Fruit fly (Drosophila melanogaster) whole organism, pupa: Measurements from ENCODE around the gene Srp54k.

Experiments
- CG10348 ChIP-seq: fragments of 200-800 bp; sonication (Bioruptor generic); IDR thresholded peaks from 2 replicates; pipeline ENCODE4 v1.3.6; 2022; ENCODE audit warnings: missing biosample characterization, missing genetic modification characterization
- CG12605 ChIP-seq: fragments of 200-800 bp; sonication (Bioruptor generic); IDR thresholded peaks from 2 replicates; pipeline ENCODE4 v1.3.6; 2022; ENCODE audit warnings: missing biosample characterization, missing genetic modification characterization
- CG13204 ChIP-seq: fragments of 200-800 bp; sonication (Bioruptor generic); optimal IDR thresholded peaks from 2 replicates; lab custom pipeline; 2018; ENCODE audit warnings: missing biosample characterization, mild to moderate bottlenecking, missing genetic modification characterization, moderate library complexity
- CG14655 ChIP-seq: fragments of 200-800 bp; sonication (Bioruptor generic); optimal IDR thresholded peaks from 3 replicates; lab custom pipeline; 2017; ENCODE audit warnings: mild to moderate bottlenecking, missing biosample characterization, missing genetic modification reagents, missing genetic modification characterization
- CG15710 ChIP-seq: fragments of 200-800 bp; sonication (Bioruptor generic); optimal IDR thresholded peaks from 2 replicates; lab custom pipeline; 2018; ENCODE audit warnings: missing biosample characterization, mild to moderate bottlenecking, missing genetic modification characterization, moderate library complexity
- CG17806 ChIP-seq: fragments of 200-800 bp; sonication (Bioruptor generic); optimal IDR thresholded peaks from 2 replicates; lab custom pipeline; 2018; ENCODE audit warnings: missing biosample characterization, mild to moderate bottlenecking, missing genetic modification characterization, moderate library complexity
- CG32121 ChIP-seq: fragments of 200-800 bp; sonication (Bioruptor generic); IDR thresholded peaks from 2 replicates; pipeline ENCODE4 v1.3.6; 2022; ENCODE audit warnings: missing biosample characterization, missing genetic modification characterization
- CG34367 ChIP-seq: fragments of 200-800 bp; sonication (Bioruptor generic); optimal IDR thresholded peaks from 2 replicates; lab custom pipeline; 2018; ENCODE audit warnings: missing biosample characterization, mild to moderate bottlenecking, missing genetic modification characterization
- CG4496 ChIP-seq: fragments of 200-800 bp; sonication (Bioruptor generic); IDR thresholded peaks from 3 replicates; pipeline ENCODE4 v1.3.6; 2022; ENCODE audit warnings: missing biosample characterization, missing genetic modification characterization
- CG8159 ChIP-seq: fragments of 200-800 bp; sonication (Bioruptor generic); optimal IDR thresholded peaks from 3 replicates; lab custom pipeline; 2018; ENCODE audit warnings: missing biosample characterization, mild to moderate bottlenecking, missing genetic modification characterization, moderate library complexity
- CG8301 ChIP-seq: fragments of 200-800 bp; sonication (Bioruptor generic); optimal IDR thresholded peaks from 2 replicates; lab custom pipeline; 2018; ENCODE audit warnings: missing biosample characterization, mild to moderate bottlenecking, missing genetic modification characterization
- CG9948 ChIP-seq: fragments of 200-800 bp; sonication (Bioruptor generic); optimal IDR thresholded peaks from 2 replicates; lab custom pipeline; 2018; ENCODE audit warnings: missing biosample characterization, mild to moderate bottlenecking, missing genetic modification characterization, moderate library complexity
- D1 ChIP-seq: fragments of 200-800 bp; sonication (Bioruptor generic); optimal IDR thresholded peaks from 2 replicates; lab custom pipeline; 2018; ENCODE audit warnings: missing biosample characterization, mild to moderate bottlenecking, missing genetic modification characterization, moderate library complexity
- EcR ChIP-seq: fragments of 200-800 bp; sonication (Bioruptor generic); optimal IDR thresholded peaks from 3 replicates; lab custom pipeline; 2019; ENCODE audit warnings: missing biosample characterization, missing genetic modification characterization, mild to moderate bottlenecking, moderate library complexity, missing genetic modification reagents
- Ets98B ChIP-seq: fragments of 200-800 bp; sonication (Bioruptor generic); IDR thresholded peaks from 2 replicates; pipeline ENCODE4 v1.3.6; 2022; ENCODE audit warnings: missing biosample characterization, missing genetic modification characterization
- Pif1A ChIP-seq: fragments of 200-800 bp; sonication (Bioruptor generic); optimal IDR thresholded peaks from 3 replicates; lab custom pipeline; 2016; ENCODE audit warnings: missing biosample characterization, missing genetic modification characterization
- Pif1B ChIP-seq: fragments of 200-800 bp; sonication (Bioruptor generic); optimal IDR thresholded peaks from 3 replicates; lab custom pipeline; 2016; ENCODE audit warnings: missing biosample characterization, missing genetic modification characterization
- Snoo ChIP-seq: fragments of 200-800 bp; sonication (Bioruptor generic); optimal IDR thresholded peaks from 3 replicates; lab custom pipeline; 2017; ENCODE audit warnings: missing biosample characterization, mild to moderate bottlenecking, missing genetic modification characterization, inconsistent platforms
- fd96Ca ChIP-seq: fragments of 200-800 bp; sonication (Bioruptor generic); IDR thresholded peaks from 3 replicates; pipeline ENCODE4 v1.3.6; 2022; ENCODE audit warnings: missing biosample characterization, missing genetic modification characterization
- gl ChIP-seq: fragments of 200-800 bp; sonication (Bioruptor generic); optimal IDR thresholded peaks from 2 replicates; lab custom pipeline; 2018; ENCODE audit warnings: missing biosample characterization, mild to moderate bottlenecking, missing genetic modification characterization
- rn ChIP-seq: fragments of 200-800 bp; sonication (Bioruptor generic); IDR thresholded peaks from 2 replicates; pipeline ENCODE4 v1.3.6; 2022; ENCODE audit warnings: missing biosample characterization, missing genetic modification characterization

The Srp54k gene

DNA sequence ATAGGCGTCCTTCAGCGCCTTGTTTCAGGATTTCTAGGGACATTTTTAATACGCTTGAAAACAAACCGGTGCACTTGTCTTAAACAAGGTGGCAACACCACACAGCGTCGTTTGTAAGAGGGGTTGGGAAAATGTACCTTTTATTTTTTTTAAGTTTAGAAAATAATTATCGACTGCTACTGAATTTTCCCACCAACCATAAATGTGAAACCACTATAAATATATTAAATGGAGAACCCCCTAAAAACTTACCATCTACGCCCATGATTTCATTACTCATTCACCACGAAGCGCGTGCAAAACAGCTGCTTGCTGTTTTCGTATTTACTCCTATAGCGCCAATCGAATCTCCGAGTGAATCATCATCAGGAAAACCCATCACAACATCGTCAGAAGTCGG is 13.2 kb upstream of the Srp54k start, which contains the start of the genes Tcs5 and CHMP2B:
Gene Tcs5 (minus strand): TSS at position 84 of the 400 bp plus-strand sequence.
Gene CHMP2B (plus strand): TSS at position 308 of the 400 bp plus-strand sequence.
- TF ChIP-seq Snoo (peak; percentile 100), CG34367 (tag; lab: Kevin White, UChicago) (peak; percentile 100), D1 (tag; lab: Kevin White, UChicago) (no peak), rn (GFP tag; lab: Robert Waterston, UW) (peak; percentile 100), Ets98B (GFP tag; lab: Robert Waterston, UW) (peak; percentile 100), CG15710 (tag; lab: Kevin White, UChicago) (peak; percentile 100), CG32121 (GFP tag; lab: Robert Waterston, UW) (peak; percentile 100), fd96Ca (GFP tag; lab: Robert Waterston, UW) (peak; percentile 100), EcR (GFP tag; lab: Kevin White, UChicago) (peak; percentile 71), CG8301 (peak; percentile 100), gl (tag; lab: Kevin White, UChicago) (peak; percentile 99), Pif1A (GFP tag; lab: Kevin White, UChicago) (peak; percentile 100), Pif1B (GFP tag; lab: Kevin White, UChicago) (peak; percentile 100), CG14655 (GFP tag; lab: Kevin White, UChicago) (peak; percentile 100), CG10348 (peak; percentile 100), CG8159 (tag; lab: Kevin White, UChicago) (peak; percentile 100), CG17806 (tag; lab: Kevin White, UChicago) (peak; percentile 100), CG13204 (peak; percentile 98), CG12605 (GFP tag; lab: Robert Waterston, UW) (peak; percentile 100), CG9948 (tag; lab: Kevin White, UChicago) (peak; percentile 100), CG4496 (GFP tag; lab: Robert Waterston, UW) (peak; percentile 100)

DNA sequence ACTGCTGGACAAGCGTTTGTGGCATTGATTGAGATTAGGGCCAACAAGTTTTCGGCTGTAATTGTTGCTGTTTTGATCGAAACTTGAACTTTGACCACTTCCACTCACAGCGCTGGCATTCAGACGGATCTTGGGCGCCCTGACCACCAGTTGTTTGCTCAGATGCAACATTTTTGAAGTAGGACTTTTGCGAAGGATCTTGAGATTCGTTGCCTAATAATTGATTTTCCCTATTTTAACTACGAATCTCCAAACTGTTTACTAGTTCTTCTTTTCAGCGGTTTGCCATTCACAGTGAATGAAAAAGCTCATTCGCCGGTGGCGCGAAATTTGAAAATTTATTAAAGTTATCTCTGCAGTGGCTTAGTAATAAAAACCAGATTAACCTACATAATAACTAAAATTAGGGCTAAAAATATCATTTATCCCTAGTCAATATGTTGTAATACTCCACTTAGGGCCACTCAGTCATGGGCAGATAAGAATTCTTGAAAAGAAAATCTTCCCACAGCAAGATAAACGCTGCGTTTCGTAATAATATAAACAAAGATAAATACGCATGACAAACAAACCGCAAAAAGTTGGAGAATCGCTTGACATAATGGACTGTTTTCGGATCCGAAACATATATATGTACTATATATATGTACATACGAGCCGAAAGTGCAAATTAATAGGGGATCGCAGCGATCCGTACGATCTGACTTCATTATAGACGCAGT is 10.9 kb upstream of the Srp54k start, which contains the start of the genes Dhrs4 and Gdap1:
Gene Dhrs4 (minus strand): TSS at position 267 of the 722 bp plus-strand sequence.
Gene Gdap1 (plus strand): TSS at position 574 of the 722 bp plus-strand sequence.
- 0 out of 2 replicates have a peak, but pooled peaks have one; percentile 18 for TF ChIP-seq Ets98B (GFP tag; lab: Robert Waterston, UW)
- TF ChIP-seq Pif1A (GFP tag; lab: Kevin White, UChicago), result no peak
- TF ChIP-seq CG17806 (tag; lab: Kevin White, UChicago), result no peak
- peak; percentile 69 for TF ChIP-seq gl (tag; lab: Kevin White, UChicago)
- peak; percentile 9 for TF ChIP-seq Snoo
- TF ChIP-seq fd96Ca (GFP tag; lab: Robert Waterston, UW), result 0 out of 3 replicates have a peak, but pooled peaks have one; percentile 30
- TF ChIP-seq CG34367 (tag; lab: Kevin White, UChicago), result no peak

DNA sequence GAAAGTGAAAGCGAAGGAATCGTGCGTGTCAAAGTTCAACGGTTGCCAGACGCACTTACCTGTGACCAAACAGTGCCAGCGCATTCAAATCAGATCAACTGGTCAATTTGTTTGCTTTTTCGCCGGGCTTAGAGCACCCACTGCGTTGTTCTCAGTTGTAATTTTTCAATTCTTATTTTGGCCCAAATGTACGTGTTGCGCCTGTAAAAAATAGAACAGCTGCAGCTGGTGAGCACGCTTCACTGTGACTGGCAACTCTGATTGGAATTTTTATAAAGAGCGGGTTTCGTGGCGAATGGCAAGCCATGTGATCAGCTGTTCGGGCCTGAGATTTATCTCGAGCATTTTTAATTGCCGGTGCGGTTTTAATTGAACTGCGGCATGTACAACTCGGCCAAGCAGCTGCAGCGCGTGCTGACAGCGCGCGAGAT is 6.6 kb upstream of the Srp54k start, which contains the start of the genes Fitm and AlaRS-m:
Gene Fitm (minus strand): TSS at position 250 of the 431 bp plus-strand sequence.
Gene AlaRS-m (plus strand): TSS at position 285 of the 431 bp plus-strand sequence.
- TF ChIP-seq CG12605 (GFP tag; lab: Robert Waterston, UW) (no peak), fd96Ca (GFP tag; lab: Robert Waterston, UW) (no peak), CG17806 (tag; lab: Kevin White, UChicago) (no peak), CG4496 (GFP tag; lab: Robert Waterston, UW) (no peak)
- TF ChIP-seq, all 21 proteins: peak for 0

DNA sequence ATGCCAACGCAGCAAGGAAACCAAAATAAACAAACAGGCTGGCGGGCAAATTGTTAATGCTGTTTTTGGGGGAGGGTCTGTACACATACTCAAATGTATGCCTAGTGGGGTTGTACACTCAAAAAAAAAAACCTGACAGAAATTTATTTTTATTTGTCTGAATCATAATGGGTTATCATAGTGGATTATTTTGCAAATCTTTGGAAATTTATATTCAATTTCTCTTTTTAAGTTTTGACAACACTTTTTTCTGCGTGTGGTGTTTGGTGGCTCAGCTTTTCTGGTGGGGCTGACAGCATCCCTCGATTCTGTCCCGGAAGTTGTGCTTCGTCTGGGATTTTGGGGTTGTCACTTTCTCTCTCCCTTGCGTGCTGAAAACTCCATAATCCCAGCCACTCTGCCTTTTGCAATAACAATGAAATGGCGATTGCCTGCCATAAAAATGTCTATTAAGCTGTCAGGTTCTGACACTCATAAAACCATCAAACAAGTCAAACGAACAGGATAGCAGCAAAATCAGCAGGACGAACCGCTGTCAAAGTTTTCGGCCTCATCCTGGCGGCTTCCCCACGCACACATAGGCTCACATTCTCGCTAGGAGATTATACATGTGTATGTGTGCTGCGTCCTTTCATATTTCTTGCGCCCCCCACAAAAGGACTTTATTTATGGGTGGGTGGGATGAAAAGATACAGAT is 2.6 kb downstream of the Srp54k start:
- TF ChIP-seq EcR (GFP tag; lab: Kevin White, UChicago) (no peak), gl (tag; lab: Kevin White, UChicago) (no peak), Ets98B (GFP tag; lab: Robert Waterston, UW) (no peak), CG14655 (GFP tag; lab: Kevin White, UChicago) (no peak), Pif1B (GFP tag; lab: Kevin White, UChicago) (no peak), CG34367 (tag; lab: Kevin White, UChicago) (no peak), CG17806 (tag; lab: Kevin White, UChicago) (peak; percentile 51), CG15710 (tag; lab: Kevin White, UChicago) (peak; percentile 52), CG12605 (GFP tag; lab: Robert Waterston, UW) (no peak), Pif1A (GFP tag; lab: Kevin White, UChicago) (no peak), CG8301 (no peak), D1 (tag; lab: Kevin White, UChicago) (no peak), CG32121 (GFP tag; lab: Robert Waterston, UW) (peak; percentile 49; the same call in 1 of the 2 replicates), Snoo (peak; percentile 44), CG13204 (no peak), CG4496 (GFP tag; lab: Robert Waterston, UW) (peak; percentile 68)

DNA sequence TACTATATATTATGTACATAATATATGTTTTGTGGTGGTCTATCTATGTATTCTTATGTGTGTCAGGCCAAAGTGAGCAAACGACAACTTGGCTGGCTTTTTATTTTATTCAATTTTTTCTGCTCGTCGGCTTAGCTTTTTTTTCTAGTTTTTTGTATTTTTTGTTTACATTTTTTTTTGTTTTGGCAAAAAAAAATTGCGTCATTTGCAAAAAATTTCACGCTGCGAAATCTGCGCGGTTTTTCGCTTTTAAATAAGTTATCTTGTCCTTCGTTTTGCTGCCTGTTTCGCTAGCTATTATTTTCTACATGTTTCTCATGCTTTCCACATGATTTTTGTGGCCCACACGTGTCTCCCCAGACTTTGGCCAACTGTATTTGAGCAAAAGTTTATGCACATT is 20.0 kb downstream of the Srp54k start:
- no peak for TF ChIP-seq CG15710 (tag; lab: Kevin White, UChicago)
- TF ChIP-seq CG8301, result no peak
- no peak for TF ChIP-seq Pif1B (GFP tag; lab: Kevin White, UChicago)
- TF ChIP-seq CG9948 (tag; lab: Kevin White, UChicago), result no peak
- no peak for TF ChIP-seq CG17806 (tag; lab: Kevin White, UChicago)
- no peak for TF ChIP-seq EcR (GFP tag; lab: Kevin White, UChicago)
- TF ChIP-seq D1 (tag; lab: Kevin White, UChicago), result no peak
- TF ChIP-seq CG12605 (GFP tag; lab: Robert Waterston, UW), result no peak
- TF ChIP-seq CG10348, result no peak
- TF ChIP-seq CG8159 (tag; lab: Kevin White, UChicago), result no peak
- no peak for TF ChIP-seq gl (tag; lab: Kevin White, UChicago)
- TF ChIP-seq CG4496 (GFP tag; lab: Robert Waterston, UW), result no peak
